Fruit fly (Drosophila melanogaster): ENCODE data around the gene CG34155.

The CG34155 gene

DNA sequence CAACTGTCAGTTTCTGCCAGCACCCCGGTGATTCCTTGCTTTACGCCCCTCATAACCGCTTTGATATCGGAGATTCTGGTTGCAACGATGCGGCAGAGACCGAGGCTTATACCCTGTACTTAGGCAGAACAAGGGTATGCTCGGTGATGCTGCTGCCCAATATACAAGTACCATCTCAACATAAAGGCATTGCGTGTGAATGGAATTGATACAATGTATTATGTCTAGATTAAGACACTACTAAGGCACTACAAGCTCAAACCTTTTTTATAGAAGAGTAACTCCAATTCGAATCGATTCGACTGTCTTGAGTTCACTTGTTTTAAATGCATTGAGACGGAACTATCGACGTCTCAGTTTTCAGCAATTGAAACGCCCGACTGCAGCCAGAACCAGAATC lies 7.2 kb upstream of the CG34155 start:
- TF ChIP-seq CTCF (optimal IDR thresholded peaks at IDR 0.05) (no peak), CG8478 (optimal IDR thresholded peaks at IDR 0.05) (no peak)

dm6 chr3R:30566181-30566902 lies 6.3 kb upstream of the CG34155 start:
- no peak for TF ChIP-seq CG8478 (optimal IDR thresholded peaks at IDR 0.05)
- TF ChIP-seq CTCF (optimal IDR thresholded peaks at IDR 0.05): no peak

- TF ChIP-seq CTCF (optimal IDR thresholded peaks at IDR 0.05): no peak
- TF ChIP-seq CG8478 (optimal IDR thresholded peaks at IDR 0.05): no peak
These were observed 4.5 kb upstream of the CG34155 start for dm6 chr3R:30564479-30564878.

DNA sequence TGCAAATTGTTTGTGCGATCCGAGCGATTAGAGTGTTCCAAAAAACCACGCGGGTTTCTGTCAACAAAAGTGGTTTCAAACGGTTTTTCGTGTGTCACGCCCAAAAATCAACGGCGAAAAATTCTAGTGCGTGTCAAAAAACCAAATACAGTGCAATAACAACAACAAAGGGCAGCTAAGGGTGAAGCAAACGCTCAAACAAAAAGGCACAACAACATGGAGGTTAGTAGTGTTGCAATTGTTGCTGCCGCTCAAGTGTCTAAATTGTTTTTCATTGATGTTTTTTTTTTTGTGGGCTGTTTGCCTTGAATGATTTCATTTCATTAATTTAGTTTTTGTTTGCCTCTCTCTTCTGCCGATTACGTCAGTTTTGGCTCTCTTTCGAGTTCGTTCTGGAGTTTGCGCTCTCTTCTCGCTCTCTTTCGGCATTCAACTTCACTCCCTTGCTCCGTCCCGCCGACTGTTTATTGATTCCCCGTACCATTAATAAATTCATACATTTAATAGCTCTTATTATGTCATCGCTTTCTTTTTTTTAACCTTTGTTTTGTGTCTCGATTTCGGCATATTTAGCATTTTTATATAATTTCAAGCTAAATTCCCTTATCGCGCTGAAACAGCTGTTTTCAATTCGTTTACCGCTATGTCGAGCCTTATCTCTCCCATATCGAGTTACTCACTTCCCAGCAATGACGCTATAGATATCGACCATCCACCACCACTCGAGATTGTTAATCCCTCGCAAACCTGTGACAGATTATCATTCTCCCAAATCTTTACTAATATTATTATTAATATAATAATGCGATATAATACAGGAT lies 3.5 kb upstream of the CG34155 start:
- TF ChIP-seq CG8478 (optimal IDR thresholded peaks at IDR 0.05) (no peak), CTCF (optimal IDR thresholded peaks at IDR 0.05) (no peak)

DNA sequence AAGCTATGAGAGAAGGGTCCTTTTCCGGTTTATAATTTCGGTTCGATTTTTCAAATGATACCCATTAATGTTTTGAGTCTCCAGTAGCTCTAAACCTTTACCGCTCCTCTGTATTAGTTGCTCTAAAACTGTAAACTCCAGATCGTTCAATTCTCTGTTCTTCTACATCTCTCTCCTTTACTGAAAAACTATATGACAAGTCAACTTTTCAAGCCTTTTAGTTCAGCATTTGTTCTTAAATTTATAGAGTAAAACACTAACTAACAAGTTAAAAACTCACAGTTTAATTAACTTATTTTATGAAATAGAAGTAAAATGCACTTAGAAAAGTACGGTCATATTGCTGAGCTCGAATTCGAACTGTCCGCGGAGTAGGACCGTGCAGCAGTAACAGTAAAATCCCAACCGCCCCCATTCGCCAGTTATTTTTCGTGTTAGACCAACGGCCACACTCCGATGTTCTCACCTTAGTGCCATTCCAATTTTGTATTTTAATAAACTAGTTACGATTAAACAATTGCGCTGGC lies 2.8 kb upstream of the CG34155 start:
- no peak for TF ChIP-seq CG8478 (optimal IDR thresholded peaks at IDR 0.05)
- TF ChIP-seq CTCF (optimal IDR thresholded peaks at IDR 0.05): no peak

DNA sequence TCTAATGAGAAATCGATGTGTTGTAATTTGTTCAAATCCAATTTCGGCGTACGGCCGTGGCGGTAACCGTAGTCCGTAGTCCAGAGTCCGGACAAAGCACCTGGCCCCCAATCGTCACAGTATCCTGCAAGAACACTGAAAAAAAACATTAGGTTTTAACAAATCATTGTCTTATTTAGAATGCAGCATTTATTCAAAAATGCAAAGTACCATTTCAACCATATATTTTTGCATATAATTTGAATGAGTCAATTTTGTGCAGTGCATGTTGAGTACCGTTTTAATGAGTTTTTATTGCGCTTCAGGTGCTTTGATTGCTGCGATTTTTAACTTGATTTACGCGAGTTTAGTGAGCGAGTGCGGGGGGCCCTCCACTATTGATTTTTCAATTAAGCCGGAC lies 1.2 kb upstream of the CG34155 start:
- TF ChIP-seq CTCF (optimal IDR thresholded peaks at IDR 0.05) (no peak), CG8478 (optimal IDR thresholded peaks at IDR 0.05) (no peak)

- TF ChIP-seq CG8478 (optimal IDR thresholded peaks at IDR 0.05) (no peak), CTCF (optimal IDR thresholded peaks at IDR 0.05) (no peak)
These were observed 7.5 kb downstream of the CG34155 start for dm6 chr3R:30552548-30552947.

- TF ChIP-seq CTCF (optimal IDR thresholded peaks at IDR 0.05) (no peak), CG8478 (optimal IDR thresholded peaks at IDR 0.05) (no peak)
These were observed 10.0 kb downstream of the CG34155 start for dm6 chr3R:30550044-30550443.

DNA sequence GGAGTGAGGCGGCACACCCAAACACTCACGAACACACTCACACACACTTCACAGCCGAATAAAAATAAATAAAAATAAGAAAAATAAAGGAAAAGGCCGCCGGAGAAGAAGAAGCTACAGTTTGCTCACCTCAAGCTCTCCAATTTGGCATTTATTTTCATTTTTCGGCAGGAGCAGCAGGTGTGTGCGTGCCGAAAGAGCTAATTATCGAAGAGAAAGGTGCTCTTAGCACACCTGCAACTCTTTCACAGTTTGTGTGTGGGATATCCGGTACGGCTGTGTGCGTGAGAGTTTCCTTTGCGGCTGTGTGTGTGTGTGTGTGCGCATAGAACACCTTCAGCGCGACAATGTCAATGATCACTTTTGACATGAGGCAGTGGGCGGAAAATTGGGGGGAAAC lies 15.0 kb downstream of the CG34155 start:
- TF ChIP-seq CTCF (optimal IDR thresholded peaks at IDR 0.05): no peak
- no peak for TF ChIP-seq CG8478 (optimal IDR thresholded peaks at IDR 0.05)

- TF ChIP-seq CG8478 (optimal IDR thresholded peaks at IDR 0.05): no peak
These were observed 18.5 kb downstream of the CG34155 start for dm6 chr3R:30541469-30541868.

DNA sequence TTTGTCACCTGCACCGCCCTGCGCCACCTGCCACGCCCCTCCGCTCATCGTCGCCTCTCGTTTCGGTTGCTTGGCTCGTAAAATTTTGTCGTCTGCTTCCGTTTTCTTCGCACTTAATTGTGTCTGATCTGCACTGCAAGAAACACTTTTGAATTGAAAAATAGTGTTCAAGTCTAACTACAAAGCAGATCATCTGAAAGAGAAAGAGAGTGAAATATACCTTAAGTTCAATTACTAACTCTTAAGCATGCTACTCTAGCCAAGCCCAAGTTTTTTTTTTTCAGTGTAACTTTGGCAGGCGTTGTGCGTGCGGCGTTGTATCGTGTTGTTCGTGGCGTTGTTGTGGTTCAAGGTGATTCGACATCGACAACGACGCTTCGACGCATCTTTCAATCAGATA lies 19.8 kb downstream of the CG34155 start:
- TF ChIP-seq CTCF (optimal IDR thresholded peaks at IDR 0.05) (no peak), CG8478 (optimal IDR thresholded peaks at IDR 0.05) (no peak)

dm6 chr3R:30536919-30537318 lies 23.1 kb downstream of the CG34155 start:
- TF ChIP-seq CTCF (optimal IDR thresholded peaks at IDR 0.05): no peak
- TF ChIP-seq CG8478 (optimal IDR thresholded peaks at IDR 0.05): no peak

- no peak for TF ChIP-seq CTCF (optimal IDR thresholded peaks at IDR 0.05)
- TF ChIP-seq CG8478 (optimal IDR thresholded peaks at IDR 0.05): no peak
These were observed 23.6 kb downstream of the CG34155 start for dm6 chr3R:30536432-30536831.

dm6 chr3R:30534444-30534843 lies 25.6 kb downstream of the CG34155 start:
- TF ChIP-seq CG8478 (optimal IDR thresholded peaks at IDR 0.05): no peak
- TF ChIP-seq CTCF (optimal IDR thresholded peaks at IDR 0.05): no peak

DNA sequence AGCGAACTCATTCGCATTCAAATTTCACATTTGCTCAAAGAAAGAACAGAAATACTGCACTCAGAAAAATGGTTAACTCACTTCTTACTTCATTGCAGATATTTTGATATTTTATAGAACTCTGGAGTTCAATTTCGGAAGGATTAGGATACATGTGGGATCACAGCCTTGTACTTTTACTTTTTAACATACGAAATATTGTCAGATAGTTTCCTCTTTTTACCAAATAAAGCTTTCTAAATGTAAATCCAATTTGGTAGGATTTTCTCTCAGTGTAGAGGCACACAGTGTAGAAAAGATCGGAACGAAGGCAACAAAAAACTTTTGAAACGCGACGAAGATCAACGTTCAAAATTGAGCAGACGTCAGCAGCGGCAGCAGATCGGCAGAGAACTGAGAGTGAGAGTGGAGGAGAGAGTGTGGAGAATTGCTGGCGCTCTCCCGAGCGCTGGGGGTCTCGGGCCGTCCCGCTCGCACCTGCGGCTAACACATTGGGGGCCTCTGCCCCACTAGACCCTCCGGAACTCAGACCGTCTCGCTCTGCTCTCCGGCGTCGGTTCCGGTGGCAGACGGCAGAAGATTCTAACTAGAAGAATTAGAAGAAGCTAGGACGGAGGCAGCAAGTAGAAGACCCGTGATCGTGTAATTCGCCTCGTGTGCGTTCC lies 27.9 kb downstream of the CG34155 start, which contains the start of gene tmod:
tmod (plus strand) TSS at position 619 of the 665 bp plus-strand sequence.
- TF ChIP-seq CG8478 (optimal IDR thresholded peaks at IDR 0.05): no peak
- no peak for TF ChIP-seq CTCF (optimal IDR thresholded peaks at IDR 0.05)

Measured in S2 (cell line).